Fruit fly (Drosophila melanogaster) whole organism, prepupa: ENCODE results near the gene CG8003.

Source experiments
- Blimp-1 ChIP-seq: fragments of 200-800 bp; sonication (Bioruptor generic); optimal IDR thresholded peaks from 3 replicates; lab custom pipeline; 2017; ENCODE audit warnings: missing biosample characterization, missing genetic modification characterization, mild to moderate bottlenecking, moderate library complexity, missing genetic modification reagents
- CG10631 ChIP-seq: fragments of 200-800 bp; sonication (Bioruptor generic); optimal IDR thresholded peaks from 2 replicates; lab custom pipeline; 2016; ENCODE audit warnings: missing biosample characterization, missing genetic modification characterization
- CG11294 ChIP-seq: fragments of 200-800 bp; sonication (Bioruptor generic); IDR thresholded peaks from 2 replicates; pipeline ENCODE4 v1.3.6; 2022; ENCODE audit warnings: missing biosample characterization, missing genetic modification characterization
- CG11902 ChIP-seq: fragments of 200-800 bp; sonication (Bioruptor generic); optimal IDR thresholded peaks from 3 replicates; lab custom pipeline; 2016; ENCODE audit warnings: missing biosample characterization, missing genetic modification characterization
- CG1621 ChIP-seq: fragments of 200-800 bp; sonication (Bioruptor generic); optimal IDR thresholded peaks from 3 replicates; lab custom pipeline; 2018; ENCODE audit warnings: missing biosample characterization, mild to moderate bottlenecking, missing genetic modification characterization
- CG16779 ChIP-seq: fragments of 200-800 bp; sonication (Bioruptor generic); optimal IDR thresholded peaks from 3 replicates; lab custom pipeline; 2017; ENCODE audit warnings: missing biosample characterization, mild to moderate bottlenecking, missing genetic modification characterization
- CG31627 ChIP-seq: fragments of 200-800 bp; sonication (Bioruptor generic); optimal IDR thresholded peaks from 3 replicates; lab custom pipeline; 2016; ENCODE audit warnings: missing biosample characterization, missing genetic modification characterization
- CG3919 ChIP-seq: fragments of 200-800 bp; sonication (Bioruptor generic); optimal IDR thresholded peaks from 3 replicates; lab custom pipeline; 2016; ENCODE audit warnings: missing biosample characterization, missing genetic modification characterization
- CG6163 ChIP-seq: fragments of 200-800 bp; sonication (Bioruptor generic); IDR thresholded peaks from 3 replicates; pipeline ENCODE4 v1.3.6; 2022; ENCODE audit warnings: missing biosample characterization, missing genetic modification characterization
- CG6808 ChIP-seq: fragments of 200-800 bp; sonication (Bioruptor generic); optimal IDR thresholded peaks from 3 replicates; lab custom pipeline; 2017; ENCODE audit warnings: missing biosample characterization, missing genetic modification characterization, mild to moderate bottlenecking, moderate library complexity, missing genetic modification reagents
- CG6854 ChIP-seq: fragments of 200-800 bp; sonication (Bioruptor generic); optimal IDR thresholded peaks from 2 replicates; lab custom pipeline; 2017; ENCODE audit warnings: missing biosample characterization, mild to moderate bottlenecking, missing genetic modification characterization
- CG8319 ChIP-seq: fragments of 200-800 bp; sonication (Bioruptor generic); optimal IDR thresholded peaks from 3 replicates; lab custom pipeline; 2016; ENCODE audit warnings: missing biosample characterization, missing genetic modification characterization
- CG8632 ChIP-seq: fragments of 200-800 bp; sonication (Bioruptor generic); optimal IDR thresholded peaks from 3 replicates; lab custom pipeline; 2016; ENCODE audit warnings: missing biosample characterization, missing genetic modification characterization
- Eip75B ChIP-seq: fragments of 200-800 bp; sonication (Bioruptor generic); optimal IDR thresholded peaks from 3 replicates; lab custom pipeline; 2016; ENCODE audit warnings: missing biosample characterization, missing genetic modification characterization
- Eip78C ChIP-seq: fragments of 200-800 bp; sonication (Bioruptor generic); peaks from one replicate; lab custom pipeline; 2016; ENCODE audit warnings: missing biosample characterization, missing genetic modification characterization
- Ets21C ChIP-seq: fragments of 200-800 bp; sonication (Bioruptor generic); optimal IDR thresholded peaks from 3 replicates; lab custom pipeline; 2016; ENCODE audit warnings: missing biosample characterization, missing genetic modification characterization
- Ets96B ChIP-seq: fragments of 200-800 bp; optimal IDR thresholded peaks from 2 replicates; lab custom pipeline; 2019; ENCODE audit warnings: missing biosample characterization, mild to moderate bottlenecking, missing genetic modification characterization, moderate library complexity
- Gug ChIP-seq: fragments of 200-800 bp; sonication (Bioruptor generic); IDR thresholded peaks from 2 replicates; pipeline ENCODE4 v1.3.6; 2022; ENCODE audit warnings: missing biosample characterization, missing genetic modification characterization
- Hr38 ChIP-seq: sonication (Bioruptor generic); optimal IDR thresholded peaks from 2 replicates; lab custom pipeline; 2016; ENCODE audit warnings: missing biosample characterization, missing genetic modification characterization
- Hr39 ChIP-seq: fragments of 200-800 bp; sonication (Bioruptor generic); optimal IDR thresholded peaks from 2 replicates; lab custom pipeline; 2016; ENCODE audit warnings: missing biosample characterization, missing genetic modification characterization
- Hr4 ChIP-seq: fragments of 200-800 bp; sonication (Bioruptor generic); optimal IDR thresholded peaks from 3 replicates; lab custom pipeline; 2016; ENCODE audit warnings: missing biosample characterization, missing genetic modification characterization
- Lpt ChIP-seq: fragments of 200-800 bp; sonication (Bioruptor generic); optimal IDR thresholded peaks from 3 replicates; lab custom pipeline; 2016; ENCODE audit warnings: missing biosample characterization, missing genetic modification characterization
- Met ChIP-seq: fragments of 200-800 bp; sonication (Bioruptor generic); optimal IDR thresholded peaks from 3 replicates; lab custom pipeline; 2016; ENCODE audit warnings: missing biosample characterization, missing genetic modification characterization
- OdsH ChIP-seq: fragments of 200-800 bp; sonication (Bioruptor generic); optimal IDR thresholded peaks from 3 replicates; lab custom pipeline; 2016; ENCODE audit warnings: missing biosample characterization, missing genetic modification characterization
- Smox ChIP-seq: fragments of 200-800 bp; sonication (Bioruptor generic); optimal IDR thresholded peaks from 3 replicates; lab custom pipeline; 2016; ENCODE audit warnings: missing biosample characterization, missing genetic modification characterization
- Sox102F ChIP-seq: fragments of 200-800 bp; sonication (Bioruptor generic); optimal IDR thresholded peaks from 2 replicates; lab custom pipeline; 2016; ENCODE audit warnings: missing biosample characterization, mild to moderate bottlenecking, missing genetic modification characterization
- acj6 ChIP-seq: fragments of 200-800 bp; sonication (Bioruptor generic); optimal IDR thresholded peaks from 3 replicates; lab custom pipeline; 2016; ENCODE audit warnings: missing biosample characterization, missing genetic modification characterization
- cyc ChIP-seq: fragments of 200-800 bp; sonication (Bioruptor generic); optimal IDR thresholded peaks from 3 replicates; lab custom pipeline; 2016; ENCODE audit warnings: missing biosample characterization, missing genetic modification characterization
- dsx ChIP-seq: fragments of 200-800 bp; optimal IDR thresholded peaks from 3 replicates; lab custom pipeline; 2019; ENCODE audit warnings: missing biosample characterization, mild to moderate bottlenecking, missing genetic modification characterization, moderate library complexity; ENCODE audit not compliant: poor library complexity, severe bottlenecking
- esn ChIP-seq: fragments of 200-800 bp; sonication (Bioruptor generic); optimal IDR thresholded peaks from 2 replicates; lab custom pipeline; 2016; ENCODE audit warnings: missing biosample characterization, mild to moderate bottlenecking, missing genetic modification characterization, moderate library complexity
- fd59A ChIP-seq: fragments of 200-800 bp; sonication (Bioruptor generic); optimal IDR thresholded peaks from 2 replicates; lab custom pipeline; 2017; ENCODE audit warnings: missing biosample characterization, mild to moderate bottlenecking, missing genetic modification characterization, missing genetic modification reagents
- fd85E ChIP-seq: fragments of 200-800 bp; sonication (Bioruptor generic); optimal IDR thresholded peaks from 3 replicates; lab custom pipeline; 2016; ENCODE audit warnings: missing biosample characterization, missing genetic modification characterization
- fkh ChIP-seq: fragments of 200-800 bp; sonication (Bioruptor generic); optimal IDR thresholded peaks from 3 replicates; lab custom pipeline; 2017; ENCODE audit warnings: missing biosample characterization, mild to moderate bottlenecking, missing genetic modification characterization, moderate library complexity
- lz ChIP-seq: fragments of 200-800 bp; sonication (Bioruptor generic); optimal IDR thresholded peaks from 3 replicates; lab custom pipeline; 2016; ENCODE audit warnings: missing biosample characterization, missing genetic modification characterization
- net ChIP-seq: fragments of 200-800 bp; sonication (Bioruptor generic); optimal IDR thresholded peaks from 3 replicates; lab custom pipeline; 2016; ENCODE audit warnings: missing biosample characterization, missing genetic modification characterization
- pdm3 ChIP-seq: fragments of 200-800 bp; sonication (Bioruptor generic); optimal IDR thresholded peaks from 3 replicates; lab custom pipeline; 2016; ENCODE audit warnings: missing biosample characterization, missing genetic modification characterization
- salr ChIP-seq, 2 experiments: fragments of 200-800 bp; sonication (Bioruptor generic); optimal IDR thresholded peaks; 3 replicates each; lab custom pipeline; 2016 to 2018; ENCODE audit warnings: missing biosample characterization in 2 of 2, missing genetic modification characterization in 2 of 2, mild to moderate bottlenecking in 1 of 2
- spab ChIP-seq: fragments of 200-800 bp; sonication (Bioruptor generic); optimal IDR thresholded peaks from 2 replicates; lab custom pipeline; 2017; ENCODE audit warnings: missing biosample characterization, mild to moderate bottlenecking, missing genetic modification characterization, missing genetic modification reagents
- ss ChIP-seq, 2 experiments: fragments of 200-800 bp; sonication (Bioruptor generic); optimal IDR thresholded peaks; 2 replicates in 1 of 2; 3 replicates in 1 of 2; lab custom pipeline; 2017 to 2018; ENCODE audit warnings: mild to moderate bottlenecking in 2 of 2, missing biosample characterization in 2 of 2, missing genetic modification characterization in 2 of 2, moderate library complexity in 1 of 2
- svp ChIP-seq: fragments of 200-800 bp; sonication (Bioruptor generic); peaks from one replicate; lab custom pipeline; 2016; ENCODE audit warnings: missing biosample characterization, missing genetic modification characterization
- topi ChIP-seq: fragments of 200-800 bp; sonication (Bioruptor generic); optimal IDR thresholded peaks from 3 replicates; lab custom pipeline; 2016; ENCODE audit warnings: missing biosample characterization, missing genetic modification characterization
- vri ChIP-seq: fragments of 200-800 bp; sonication (Bioruptor generic); optimal IDR thresholded peaks from 3 replicates; lab custom pipeline; 2016; ENCODE audit warnings: missing biosample characterization, mild to moderate bottlenecking, missing genetic modification characterization

Gene CG8003

DNA sequence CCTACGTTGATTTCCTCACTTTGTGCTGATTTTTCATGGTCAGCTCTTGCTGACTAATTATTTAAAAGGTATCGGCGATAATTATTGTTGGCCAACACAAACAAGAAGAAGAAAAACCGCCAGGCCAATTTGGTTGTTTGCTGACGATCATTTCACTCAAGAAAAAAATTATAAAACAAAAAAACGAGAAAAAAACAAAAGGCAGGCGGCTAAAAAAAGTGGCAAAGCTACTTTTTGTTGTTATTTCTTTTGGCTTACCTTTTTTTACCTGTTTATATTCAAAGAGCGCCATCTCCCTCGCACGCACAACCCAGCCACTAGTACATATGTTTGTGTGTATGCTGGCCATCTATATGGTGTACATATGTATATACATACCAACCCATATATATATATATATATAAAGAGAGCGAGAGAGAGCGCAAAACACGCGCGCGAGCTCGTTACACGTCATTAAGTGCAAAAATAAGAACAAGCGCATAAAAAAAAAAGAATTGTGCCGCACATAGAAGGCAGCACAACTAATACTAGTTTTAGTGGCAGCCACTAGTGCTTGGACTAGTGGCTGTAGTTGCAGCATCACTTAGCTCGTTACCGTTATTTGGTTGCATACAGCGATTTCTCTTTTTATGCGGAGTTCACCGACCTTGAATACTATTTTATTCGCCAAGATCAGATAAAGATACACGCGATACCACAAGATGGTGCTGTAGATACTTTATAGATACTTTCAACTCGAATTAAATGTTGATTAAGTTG lies 14.5 kb downstream of the CG8003 start (continued):
- TF ChIP-seq Blimp-1 (GFP tag; lab: Kevin White, UChicago): peak; percentile 26
- TF ChIP-seq topi (GFP tag; lab: Kevin White, UChicago): peak; percentile 11
- peak; percentile 9 for TF ChIP-seq CG10631 (GFP tag; lab: Kevin White, UChicago)
- TF ChIP-seq acj6 (GFP tag; lab: Kevin White, UChicago): peak; percentile 26
- peak; percentile 68 for TF ChIP-seq dsx (GFP tag; lab: Kevin White, UChicago)
- peak; percentile 74 for TF ChIP-seq spab (GFP tag; lab: Kevin White, UChicago)
- peak; percentile 86 for TF ChIP-seq CG6808 (GFP tag; lab: Kevin White, UChicago)
- peak; percentile 76 for TF ChIP-seq CG16779 (tag; lab: Kevin White, UChicago)
- peak; percentile 87 for TF ChIP-seq CG6163 (GFP tag; lab: Robert Waterston, UW)
- TF ChIP-seq OdsH (GFP tag; lab: Kevin White, UChicago): peak; percentile 31
- peak; percentile 79 for TF ChIP-seq CG6854
- TF ChIP-seq CG31627 (GFP tag; lab: Kevin White, UChicago): no peak
- peak; percentile 24 for TF ChIP-seq Eip75B (GFP tag; lab: Kevin White, UChicago)
- peak; percentile 33 for TF ChIP-seq Hr4 (GFP tag; lab: Kevin White, UChicago)
- peak; percentile 48 for TF ChIP-seq CG3919 (GFP tag; lab: Kevin White, UChicago)
- peak; percentile 92 to 94 for TF ChIP-seq ss (GFP tag; optimal IDR thresholded peaks at IDR 0.05; lab: Kevin White, UChicago)
- TF ChIP-seq CG11902: no peak
- TF ChIP-seq cyc (GFP tag; lab: Kevin White, UChicago): no peak
- peak; percentile 1 for TF ChIP-seq fd59A (GFP tag; lab: Kevin White, UChicago)
- TF ChIP-seq net: peak; percentile 59
- TF ChIP-seq Met (GFP tag; lab: Kevin White, UChicago): peak; percentile 52
- TF ChIP-seq pdm3 (GFP tag; lab: Kevin White, UChicago): peak; percentile 19
- TF ChIP-seq Sox102F (GFP tag; lab: Kevin White, UChicago): peak; percentile 47
- peak; percentile 76 for TF ChIP-seq Eip78C (GFP tag; lab: Kevin White, UChicago)
- TF ChIP-seq Hr39 (GFP tag; lab: Kevin White, UChicago): no peak
- TF ChIP-seq esn (GFP tag; lab: Kevin White, UChicago): peak; percentile 23
- TF ChIP-seq salr (GFP tag; optimal IDR thresholded peaks at IDR 0.05; lab: Kevin White, UChicago): peak in 1 of 2 experiments; percentile 42
- TF ChIP-seq CG8319 (GFP tag; lab: Kevin White, UChicago): peak; percentile 34
- no peak for TF ChIP-seq Ets21C (GFP tag; lab: Kevin White, UChicago)

dm6 chr3L:10677816-10678215 lies 16.5 kb downstream of the CG8003 start:
- TF ChIP-seq Ets21C (GFP tag; lab: Kevin White, UChicago) (no peak), Gug (GFP tag; lab: Robert Waterston, UW) (no peak), Blimp-1 (GFP tag; lab: Kevin White, UChicago) (no peak), CG8632 (GFP tag; lab: Kevin White, UChicago) (no peak), lz (GFP tag; lab: Kevin White, UChicago) (no peak), CG6808 (GFP tag; lab: Kevin White, UChicago) (no peak), Ets96B (tag; lab: Kevin White, UChicago) (no peak), CG6163 (GFP tag; lab: Robert Waterston, UW) (no peak), topi (GFP tag; lab: Kevin White, UChicago) (no peak), Met (GFP tag; lab: Kevin White, UChicago) (no peak), Hr4 (GFP tag; lab: Kevin White, UChicago) (no peak), cyc (GFP tag; lab: Kevin White, UChicago) (no peak), Lpt (GFP tag; lab: Kevin White, UChicago) (no peak), OdsH (GFP tag; lab: Kevin White, UChicago) (no peak)

- TF ChIP-seq CG11294 (GFP tag; lab: Robert Waterston, UW) (peak; percentile 90), fd85E (GFP tag; lab: Kevin White, UChicago) (no peak), Hr39 (GFP tag; lab: Kevin White, UChicago) (peak; percentile 79), vri (GFP tag; lab: Kevin White, UChicago) (peak; percentile 48), fd59A (GFP tag; lab: Kevin White, UChicago) (peak; percentile 83), pdm3 (GFP tag; lab: Kevin White, UChicago) (peak; percentile 88), Smox (peak; percentile 84), spab (GFP tag; lab: Kevin White, UChicago) (peak; percentile 85), CG1621 (tag; lab: Kevin White, UChicago) (peak; percentile 84), CG8319 (GFP tag; lab: Kevin White, UChicago) (peak; percentile 73), Eip75B (GFP tag; lab: Kevin White, UChicago) (peak; percentile 95), CG11902 (peak; percentile 80), OdsH (GFP tag; lab: Kevin White, UChicago) (peak; percentile 87), CG6163 (GFP tag; lab: Robert Waterston, UW) (peak; percentile 84; the same call in 2 of the 3 replicates), Blimp-1 (GFP tag; lab: Kevin White, UChicago) (peak; percentile 73), Hr38 (no peak), fkh (GFP tag; lab: Kevin White, UChicago) (peak; percentile 70), svp (GFP tag; lab: Kevin White, UChicago) (peak; percentile 96), CG6854 (peak; percentile 35), esn (GFP tag; lab: Kevin White, UChicago) (peak; percentile 94)
Measured at dm6 chr3L:10678545-10679067, 17.3 kb downstream of the CG8003 start.
